Worm (Caenorhabditis elegans): ENCODE data around the gene srz-14.

DNA sequence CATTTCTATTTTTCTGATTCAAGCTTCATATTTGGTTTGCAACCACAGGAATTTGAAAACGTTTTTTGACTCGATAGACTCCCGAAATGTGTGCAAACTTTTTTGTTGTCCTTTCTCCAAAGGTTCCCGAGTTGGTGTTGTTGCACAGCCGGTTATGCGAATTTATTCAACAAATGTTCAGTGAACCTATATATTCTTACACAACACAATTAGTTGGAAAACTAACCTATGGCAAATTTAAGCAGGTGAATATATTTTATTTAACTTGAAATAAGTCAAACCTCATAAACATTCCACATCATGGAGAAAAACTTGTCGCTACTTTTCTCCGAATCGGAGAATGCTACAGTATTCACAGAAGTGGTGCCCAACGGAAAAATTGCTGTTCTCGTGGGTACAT lies at the start of gene srz-14:
- TF ChIP-seq daf-12 (tag; optimal IDR thresholded peaks at IDR 0.05) (no peak), ztf-11 (tag; optimal IDR thresholded peaks at IDR 0.05) (no peak), nhr-76 (tag; optimal IDR thresholded peaks at IDR 0.05) (no peak), egl-27 (tag; optimal IDR thresholded peaks at IDR 0.05) (no peak), nhr-12 (tag; optimal IDR thresholded peaks at IDR 0.05) (no peak), pqm-1 (tag; optimal IDR thresholded peaks at IDR 0.05) (no peak), elt-1 (tag; optimal IDR thresholded peaks at IDR 0.05) (no peak), skn-1 (tag; optimal IDR thresholded peaks at IDR 0.05) (no peak), nfya-1 (tag; optimal IDR thresholded peaks at IDR 0.05; ENCODE audit: insufficient read depth) (no peak), aly-2 (tag; optimal IDR thresholded peaks at IDR 0.05) (no peak), ztf-4 (tag; optimal IDR thresholded peaks at IDR 0.05) (no peak), unc-62 (GFP tag; optimal IDR thresholded peaks at IDR 0.05) (no peak), nhr-237 (tag; optimal IDR thresholded peaks at IDR 0.05) (no peak), fkh-10 (GFP tag; optimal IDR thresholded peaks at IDR 0.05) (no peak)

Data from whole organism, L3 larva.